Worm (Caenorhabditis elegans) whole organism, L3 larva: ENCODE results near the gene Y47D7A.13.
A peak's percentile ranks its signal among the peaks of the same experiment; 100 is the strongest.

Experiments used
- R02D3.7 ChIP-seq: fragments of 150-350 bp; optimal IDR thresholded peaks from 2 replicates; lab custom pipeline; 2014; ENCODE audit warnings: missing biosample characterization, missing genetic modification characterization
- ZK546.5 ChIP-seq: sonication (generic microtip); optimal IDR thresholded peaks from 2 replicates; lab custom pipeline; 2017; ENCODE audit warnings: missing biosample characterization, missing genetic modification characterization
- ama-1 ChIP-seq: fragments of 150-350 bp; optimal IDR thresholded peaks from 2 replicates; lab custom pipeline; 2018
- ceh-16 ChIP-seq: sonication (generic microtip); optimal IDR thresholded peaks from 2 replicates; lab custom pipeline; 2017; ENCODE audit warnings: missing biosample characterization, missing genetic modification characterization
- ceh-82 ChIP-seq: fragments of 150-350 bp; optimal IDR thresholded peaks from 2 replicates; lab custom pipeline; 2014; ENCODE audit warnings: missing biosample characterization, missing genetic modification characterization
- daf-12 ChIP-seq: fragments of 150-350 bp; optimal IDR thresholded peaks from 2 replicates; lab custom pipeline; 2014; ENCODE audit warnings: missing biosample characterization, missing genetic modification reagents, missing genetic modification characterization
- egl-27 ChIP-seq: sonication (generic microtip); optimal IDR thresholded peaks from 4 replicates; lab custom pipeline; 2017; ENCODE audit warnings: missing biosample characterization, missing genetic modification reagents, missing genetic modification characterization
- egl-5 ChIP-seq: fragments of 150-350 bp; optimal IDR thresholded peaks from 2 replicates; lab custom pipeline; 2017; ENCODE audit warnings: missing biosample characterization, missing genetic modification reagents, missing genetic modification characterization, inconsistent platforms
- elt-1 ChIP-seq: fragments of 150-350 bp; optimal IDR thresholded peaks from 2 replicates; lab custom pipeline; 2014; ENCODE audit warnings: missing biosample characterization, missing genetic modification characterization
- elt-2 ChIP-seq: sonication (generic microtip); optimal IDR thresholded peaks from 2 replicates; lab custom pipeline; 2016; ENCODE audit warnings: missing genetic modification reagents, mild to moderate bottlenecking, missing genetic modification characterization, missing compliant biosample characterization
- elt-3 ChIP-seq, 3 experiments: fragments of 150-350 bp in 1 of 3; sonication (generic microtip) in 2 of 3; optimal IDR thresholded peaks; 2 replicates in 2 of 3; 4 replicates in 1 of 3; lab custom pipeline; 2014 to 2017; ENCODE audit warnings: missing biosample characterization in 3 of 3, missing genetic modification characterization in 3 of 3
- eor-1 ChIP-seq, 2 experiments: fragments of 150-350 bp; optimal IDR thresholded peaks; 2 replicates each; lab custom pipeline; 2014 to 2018; ENCODE audit warnings: missing biosample characterization in 2 of 2, missing genetic modification characterization in 2 of 2
- fkh-2 ChIP-seq: fragments of 150-350 bp; optimal IDR thresholded peaks from 2 replicates; lab custom pipeline; 2014; ENCODE audit warnings: missing biosample characterization, missing genetic modification reagents, missing genetic modification characterization
- fos-1 ChIP-seq: fragments of 150-350 bp; optimal IDR thresholded peaks from 2 replicates; lab custom pipeline; 2014; ENCODE audit warnings: missing biosample characterization, missing genetic modification characterization
- jun-1 ChIP-seq: fragments of 150-350 bp; optimal IDR thresholded peaks from 2 replicates; lab custom pipeline; 2014; ENCODE audit warnings: missing biosample characterization, missing genetic modification reagents, missing genetic modification characterization
- lin-15B ChIP-seq: fragments of 150-350 bp; optimal IDR thresholded peaks from 2 replicates; lab custom pipeline; 2014; ENCODE audit warnings: missing biosample characterization, missing genetic modification characterization
- lin-39 ChIP-seq: fragments of 150-350 bp; optimal IDR thresholded peaks from 2 replicates; lab custom pipeline; 2018; ENCODE audit warnings: missing biosample characterization, missing genetic modification reagents, missing genetic modification characterization
- mdl-1 ChIP-seq: fragments of 150-350 bp; optimal IDR thresholded peaks from 2 replicates; lab custom pipeline; 2014; ENCODE audit warnings: missing biosample characterization, missing genetic modification characterization
- nhr-11 ChIP-seq: fragments of 150-350 bp; optimal IDR thresholded peaks from 2 replicates; lab custom pipeline; 2014; ENCODE audit warnings: missing biosample characterization, missing genetic modification characterization
- nhr-23 ChIP-seq: fragments of 150-350 bp; optimal IDR thresholded peaks from 2 replicates; lab custom pipeline; 2014; ENCODE audit warnings: missing biosample characterization, missing genetic modification reagents, missing genetic modification characterization
- nhr-237 ChIP-seq: fragments of 150-350 bp; optimal IDR thresholded peaks from 2 replicates; lab custom pipeline; 2014; ENCODE audit warnings: missing biosample characterization, missing genetic modification characterization
- nhr-25 ChIP-seq: sonication (generic microtip); optimal IDR thresholded peaks from 2 replicates; lab custom pipeline; 2017; ENCODE audit warnings: missing biosample characterization, missing genetic modification characterization
- nhr-28 ChIP-seq: fragments of 150-350 bp; optimal IDR thresholded peaks from 2 replicates; lab custom pipeline; 2014; ENCODE audit warnings: missing biosample characterization, missing genetic modification characterization
- nhr-43 ChIP-seq: sonication (generic microtip); optimal IDR thresholded peaks from 2 replicates; lab custom pipeline; 2016; ENCODE audit warnings: mild to moderate bottlenecking, missing genetic modification characterization, missing compliant biosample characterization; ENCODE audit not compliant: poor library complexity, severe bottlenecking
- nhr-67 ChIP-seq: fragments of 150-350 bp; optimal IDR thresholded peaks from 2 replicates; lab custom pipeline; 2014; ENCODE audit warnings: missing biosample characterization, missing genetic modification characterization
- pha-4 ChIP-seq: fragments of 150-350 bp; optimal IDR thresholded peaks from 2 replicates; lab custom pipeline; 2014; ENCODE audit warnings: missing biosample characterization, missing genetic modification reagents, missing genetic modification characterization
- pqm-1 ChIP-seq: fragments of 150-350 bp; optimal IDR thresholded peaks from 2 replicates; lab custom pipeline; 2017; ENCODE audit warnings: missing biosample characterization, missing genetic modification characterization, inconsistent platforms
- sea-2 ChIP-seq: fragments of 150-350 bp; sonication (generic microtip); optimal IDR thresholded peaks from 4 replicates; lab custom pipeline; 2014; ENCODE audit warnings: missing biosample characterization, missing genetic modification reagents, missing genetic modification characterization
- skn-1 ChIP-seq: fragments of 150-350 bp; optimal IDR thresholded peaks from 2 replicates; lab custom pipeline; 2014; ENCODE audit warnings: missing biosample characterization, missing genetic modification characterization
- snpc-4 ChIP-seq: fragments of 150-350 bp; optimal IDR thresholded peaks from 2 replicates; lab custom pipeline; 2014; ENCODE audit warnings: missing biosample characterization, missing genetic modification characterization
- tbx-2 ChIP-seq: sonication (generic microtip); optimal IDR thresholded peaks from 2 replicates; lab custom pipeline; 2016; ENCODE audit warnings: mild to moderate bottlenecking, missing genetic modification characterization, missing compliant biosample characterization
- zag-1 ChIP-seq: fragments of 150-350 bp; optimal IDR thresholded peaks from 2 replicates; lab custom pipeline; 2014; ENCODE audit warnings: missing biosample characterization, missing genetic modification characterization

The Y47D7A.13 gene

DNA sequence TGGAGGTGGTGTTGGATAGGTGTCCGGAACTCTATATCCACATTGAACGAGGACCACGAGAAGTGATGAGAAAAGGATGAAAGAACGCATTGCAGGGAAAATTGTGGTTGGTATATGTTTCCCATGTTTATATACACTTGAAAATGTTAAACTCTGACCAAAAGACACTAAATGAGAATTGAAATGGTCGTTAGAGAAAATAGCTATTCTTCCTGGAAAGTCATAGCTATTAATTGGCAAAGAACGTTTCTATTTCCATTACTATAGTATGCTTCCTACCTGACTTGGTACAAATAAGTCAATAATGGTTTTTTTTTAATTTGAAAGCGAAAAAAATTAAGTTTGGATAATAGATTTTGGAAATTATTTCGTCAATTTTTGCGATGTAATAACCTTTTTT is 19.0 kb downstream of the Y47D7A.13 start, which contains the start of gene Y47D7A.18:
Gene Y47D7A.18, minus strand, starts transcription at position 101 of the 400 bp plus-strand sequence.
- TF ChIP-seq pha-4 (tag; lab: Kevin White, UChicago) (no peak), nhr-11 (no peak), elt-2 (tag; lab: Kevin White, UChicago) (no peak), elt-3 (tag; optimal IDR thresholded peaks at IDR 0.05; lab: Kevin White, UChicago) (no peak), nhr-237 (tag; lab: Kevin White, UChicago) (no peak), nhr-25 (tag; lab: Kevin White, UChicago) (no peak), daf-12 (tag; lab: Kevin White, UChicago) (no peak), ZK546.5 (tag; lab: Kevin White, UChicago) (no peak)
- TF ChIP-seq, all 47 proteins: peak for 0

DNA sequence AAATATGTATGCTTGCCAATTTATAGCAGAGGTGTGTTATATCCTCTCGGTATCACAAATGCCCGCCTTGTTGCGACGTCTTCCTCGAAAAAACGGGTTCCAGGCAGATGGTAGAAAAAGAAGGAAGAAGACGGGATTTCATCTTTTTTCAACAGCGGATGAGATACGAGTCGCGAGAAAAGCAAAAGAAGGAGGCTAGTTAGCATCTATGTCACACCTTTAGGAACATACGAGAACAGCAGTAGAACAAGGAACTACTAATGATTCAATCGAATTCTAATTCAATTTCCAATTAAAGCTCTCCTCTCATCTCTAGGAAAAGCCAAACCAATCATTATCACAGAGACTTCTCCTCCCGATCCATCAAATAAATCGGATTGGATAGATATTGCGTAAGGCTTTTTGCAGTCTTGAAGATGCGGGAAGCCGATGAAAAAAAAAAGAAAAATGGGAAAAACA is 21.1 kb downstream of the Y47D7A.13 start, which contains the start of gene grl-5:
Gene grl-5, minus strand, starts transcription at position 51 of the 459 bp plus-strand sequence.
- TF ChIP-seq nhr-43 (tag; lab: Kevin White, UChicago): peak; percentile 18
- TF ChIP-seq ZK546.5 (tag; lab: Kevin White, UChicago): no peak

- TF ChIP-seq daf-12 (tag; lab: Kevin White, UChicago) (no peak), pha-4 (tag; lab: Kevin White, UChicago) (no peak), pqm-1 (tag; lab: Kevin White, UChicago) (no peak), ZK546.5 (tag; lab: Kevin White, UChicago) (no peak), lin-15B (tag; lab: Kevin White, UChicago) (no peak), nhr-237 (tag; lab: Kevin White, UChicago) (no peak), egl-27 (no peak), R02D3.7 (tag; lab: Kevin White, UChicago) (no peak), jun-1 (tag; lab: Kevin White, UChicago) (no peak), ceh-16 (tag; lab: Kevin White, UChicago) (no peak), mdl-1 (no peak)
These were observed 24.0 kb downstream of the Y47D7A.13 start, which contains the start of gene Y47D7A.17 for ce11 chrV:4411714-4412113. Y47D7A.17 (minus strand) TSS chrV:4411814.

DNA sequence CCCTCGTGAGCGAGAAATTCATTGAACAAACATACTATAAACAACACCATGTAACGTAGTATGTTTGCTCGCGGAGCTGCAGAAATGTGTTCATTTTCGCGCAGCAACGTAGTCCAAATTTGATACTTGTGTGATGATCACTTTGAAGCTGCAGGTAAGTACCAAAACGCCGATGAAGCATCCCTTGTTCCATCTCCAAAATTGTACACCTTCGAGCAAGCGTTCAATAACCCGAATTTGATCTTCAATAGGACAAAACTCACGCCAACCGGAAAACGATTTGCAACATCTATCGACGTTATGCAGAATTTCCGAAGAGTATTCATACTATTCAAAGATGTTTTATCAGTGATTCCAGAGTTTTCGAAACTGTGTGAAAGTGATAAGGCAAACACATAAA is 25.1 kb downstream of the Y47D7A.13 start, which contains the start of gene Y47D7A.3:
Gene Y47D7A.3, plus strand, starts transcription at position 301 of the 400 bp plus-strand sequence.
- TF ChIP-seq ZK546.5 (tag; lab: Kevin White, UChicago) (no peak), fos-1 (tag; lab: Kevin White, UChicago) (no peak), ama-1 (lab: Kevin White, UChicago) (no peak), jun-1 (tag; lab: Kevin White, UChicago) (no peak), nhr-11 (no peak), tbx-2 (tag; lab: Kevin White, UChicago) (no peak), ceh-82 (tag; lab: Kevin White, UChicago) (no peak), nhr-237 (tag; lab: Kevin White, UChicago) (no peak)
- TF ChIP-seq, all 47 proteins: peak for 0

DNA sequence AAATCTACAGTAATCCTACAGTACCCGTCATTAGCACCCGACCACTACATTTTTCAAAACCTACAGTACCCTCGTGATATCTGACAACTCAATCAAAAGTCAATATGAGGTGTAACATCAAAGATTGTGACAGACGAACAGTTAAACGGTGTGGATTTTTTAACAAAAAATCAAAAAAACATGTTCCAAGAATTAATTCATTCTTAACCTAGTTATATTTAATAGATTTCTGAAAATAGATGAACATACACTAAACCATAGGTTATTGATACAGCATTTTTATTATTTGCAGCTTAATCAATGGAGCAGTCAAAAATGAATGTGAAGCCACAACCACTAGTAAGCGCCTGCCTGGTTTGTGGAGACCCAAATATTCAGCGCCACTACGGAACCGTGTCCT is 28.2 kb downstream of the Y47D7A.13 start, which contains the start of gene nhr-118:
Gene nhr-118, plus strand, starts transcription at position 301 of the 400 bp plus-strand sequence.
- no peak for TF ChIP-seq jun-1 (tag; lab: Kevin White, UChicago)
- no peak for TF ChIP-seq nhr-25 (tag; lab: Kevin White, UChicago)
- TF ChIP-seq skn-1 (tag; lab: Kevin White, UChicago): no peak
- no peak for TF ChIP-seq pha-4 (tag; lab: Kevin White, UChicago)
- TF ChIP-seq elt-2 (tag; lab: Kevin White, UChicago): no peak

ce11 chrV:4401865-4402264 is 33.9 kb downstream of the Y47D7A.13 start, which contains the start of gene F13A2.5:
F13A2.5 (minus strand) TSS chrV:4401965.
- no peak for TF ChIP-seq jun-1 (tag; lab: Kevin White, UChicago)
- no peak for TF ChIP-seq nhr-28 (tag; lab: Kevin White, UChicago)
- no peak for TF ChIP-seq sea-2 (GFP tag; lab: Kevin White, UChicago)
- no peak for TF ChIP-seq nhr-43 (tag; lab: Kevin White, UChicago)
- no peak for TF ChIP-seq lin-39
- TF ChIP-seq ceh-16 (tag; lab: Kevin White, UChicago): no peak
- TF ChIP-seq snpc-4 (tag; lab: Kevin White, UChicago): no peak
- no peak for TF ChIP-seq nhr-237 (tag; lab: Kevin White, UChicago)
- TF ChIP-seq zag-1 (tag; lab: Kevin White, UChicago): no peak
- TF ChIP-seq egl-27: no peak

DNA sequence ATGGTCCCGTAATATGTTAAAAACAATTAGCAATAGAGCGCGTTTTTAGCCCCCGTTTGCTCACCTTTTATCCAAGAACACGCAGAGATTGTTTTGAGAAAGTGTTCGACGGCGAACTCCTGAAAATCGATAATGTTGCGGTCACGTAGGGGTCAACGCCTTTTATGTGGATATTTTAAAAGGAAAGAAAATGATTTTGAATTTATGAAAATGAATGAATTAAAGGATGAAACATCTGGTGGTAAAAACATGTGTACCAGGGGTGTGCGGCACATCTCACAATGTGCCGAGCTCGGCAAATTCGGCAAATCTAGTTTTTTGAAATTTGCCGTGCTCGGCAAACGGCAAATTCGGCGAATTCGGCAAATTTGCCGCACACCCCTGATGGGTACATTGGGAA is 35.6 kb downstream of the Y47D7A.13 start, which contains the start of gene F13A2.4:
Gene F13A2.4, minus strand, starts transcription at position 101 of the 400 bp plus-strand sequence.
- no peak for TF ChIP-seq pha-4 (tag; lab: Kevin White, UChicago)
- TF ChIP-seq jun-1 (tag; lab: Kevin White, UChicago): no peak
- TF ChIP-seq lin-39: no peak
- TF ChIP-seq fkh-2 (tag; lab: Kevin White, UChicago): no peak
- no peak for TF ChIP-seq daf-12 (tag; lab: Kevin White, UChicago)
- TF ChIP-seq sea-2 (GFP tag; lab: Kevin White, UChicago): no peak
- TF ChIP-seq elt-1 (tag; lab: Kevin White, UChicago): no peak
- TF ChIP-seq nhr-28 (tag; lab: Kevin White, UChicago): no peak
- no peak for TF ChIP-seq egl-5
- no peak for TF ChIP-seq nhr-25 (tag; lab: Kevin White, UChicago)
- TF ChIP-seq eor-1 (tag; optimal IDR thresholded peaks at IDR 0.05; lab: Kevin White, UChicago): no peak
- TF ChIP-seq nhr-67 (tag; lab: Kevin White, UChicago): no peak
- TF ChIP-seq mdl-1: no peak
- TF ChIP-seq nhr-23 (tag; lab: Kevin White, UChicago): no peak
- TF ChIP-seq, all 47 proteins: peak for 0
